Fruit fly (Drosophila melanogaster) whole organism: ENCODE results near the gene witty.

Experiments used
- CG8478 ChIP-seq: fragments of >200 bp; optimal IDR thresholded peaks from 2 replicates; lab custom pipeline; 2018; ENCODE audit warnings: inconsistent platforms
- Dll ChIP-seq: fragments of >200 bp; optimal IDR thresholded peaks from 2 replicates; lab custom pipeline; 2017
- EcR ChIP-seq, 2 experiments: fragments of >200 bp; optimal IDR thresholded peaks; 2 replicates each; lab custom pipeline; 2017; ENCODE audit warnings: missing biosample characterization in 2 of 2, missing genetic modification characterization in 2 of 2, missing genetic modification reagents in 2 of 2
- pan ChIP-seq: fragments of >200 bp; optimal IDR thresholded peaks from 2 replicates; lab custom pipeline; 2017
- psq ChIP-seq: fragments of >200 bp; optimal IDR thresholded peaks from 2 replicates; lab custom pipeline; 2017
- usp ChIP-seq: fragments of >200 bp; optimal IDR thresholded peaks from 2 replicates; lab custom pipeline; 2017; ENCODE audit warnings: missing biosample characterization, missing genetic modification characterization, mixed read lengths

DNA sequence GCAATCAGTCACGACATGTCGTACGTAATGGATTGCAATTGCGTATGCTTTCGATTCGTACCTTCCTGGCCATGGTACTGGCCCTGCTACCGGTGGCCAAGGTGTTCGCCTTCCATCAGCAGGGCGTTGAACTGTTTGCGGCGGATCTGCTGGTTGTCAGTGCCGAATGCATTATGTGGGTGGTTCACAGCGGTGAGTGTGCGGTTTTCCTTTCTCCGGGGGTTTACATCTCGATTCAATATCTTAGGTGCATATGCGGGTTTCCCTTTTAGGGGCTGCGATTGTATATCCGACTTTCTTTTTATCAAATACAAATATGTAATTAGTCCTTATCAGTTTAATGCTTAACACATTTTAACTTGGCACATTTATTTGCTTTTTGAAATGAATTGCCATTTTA lies 26.3 kb upstream of the witty start:
- TF ChIP-seq usp (GFP tag; lab: Kevin White, UChicago) (no peak), pan (lab: Kevin White, UChicago) (no peak), CG8478 (lab: Kevin White, UChicago) (no peak), psq (lab: Kevin White, UChicago) (no peak), Dll (lab: Kevin White, UChicago) (no peak), EcR (GFP tag; optimal IDR thresholded peaks at IDR 0.05; lab: Kevin White, UChicago) (no peak)
